Fruit fly (Drosophila melanogaster) Kc167 (cell line): ENCODE results near the gene CG13043.

ENCODE experiments used
- Myc ChIP-seq: fragments of >200 bp; optimal IDR thresholded peaks from 2 replicates; lab custom pipeline; 2017; ENCODE audit warnings: missing external identifiers
- Sin3A ChIP-seq: fragments of >200 bp; optimal IDR thresholded peaks from 2 replicates; lab custom pipeline; 2018; ENCODE audit warnings: missing external identifiers
- h ChIP-seq: fragments of >200 bp; optimal IDR thresholded peaks from 3 replicates; lab custom pipeline; 2018; ENCODE audit warnings: missing external identifiers
- psq ChIP-seq: fragments of >200 bp; optimal IDR thresholded peaks from 2 replicates; lab custom pipeline; 2017; ENCODE audit warnings: missing external identifiers
- ttk ChIP-seq: sonication (Bioruptor generic); optimal IDR thresholded peaks from 2 replicates; lab custom pipeline; 2017; ENCODE audit warnings: missing external identifiers

DNA sequence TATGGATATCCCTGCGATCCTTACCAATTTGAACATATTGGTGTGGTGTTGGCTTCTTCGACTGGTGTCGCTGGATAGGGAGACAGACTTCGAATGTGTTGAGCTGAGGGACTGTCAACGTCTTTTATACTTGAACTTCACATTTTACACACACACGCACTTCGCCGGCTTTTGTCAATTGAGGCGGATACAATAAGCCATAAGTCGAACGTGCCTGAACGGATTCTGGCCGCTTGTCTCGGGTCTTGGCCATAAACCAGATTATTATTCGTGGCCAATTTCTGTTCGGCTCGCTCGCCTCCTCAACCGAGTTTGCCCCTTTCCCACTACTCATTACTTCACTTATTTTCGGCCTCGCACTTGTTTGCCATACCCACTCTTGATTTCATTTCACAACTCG, 2.6 kb downstream of the CG13043 start, which contains the start of gene CG13044:
- no peak for TF ChIP-seq Sin3A
- TF ChIP-seq ttk (lab: Kevin White, UChicago) = no peak
- no peak for TF ChIP-seq psq (lab: Kevin White, UChicago)
- no peak for TF ChIP-seq h
- TF ChIP-seq Myc (lab: Kevin White, UChicago) = no peak
